Worm (Caenorhabditis elegans): Measurements from ENCODE around the gene Y48B6A.10.

Gene Y48B6A.10

DNA sequence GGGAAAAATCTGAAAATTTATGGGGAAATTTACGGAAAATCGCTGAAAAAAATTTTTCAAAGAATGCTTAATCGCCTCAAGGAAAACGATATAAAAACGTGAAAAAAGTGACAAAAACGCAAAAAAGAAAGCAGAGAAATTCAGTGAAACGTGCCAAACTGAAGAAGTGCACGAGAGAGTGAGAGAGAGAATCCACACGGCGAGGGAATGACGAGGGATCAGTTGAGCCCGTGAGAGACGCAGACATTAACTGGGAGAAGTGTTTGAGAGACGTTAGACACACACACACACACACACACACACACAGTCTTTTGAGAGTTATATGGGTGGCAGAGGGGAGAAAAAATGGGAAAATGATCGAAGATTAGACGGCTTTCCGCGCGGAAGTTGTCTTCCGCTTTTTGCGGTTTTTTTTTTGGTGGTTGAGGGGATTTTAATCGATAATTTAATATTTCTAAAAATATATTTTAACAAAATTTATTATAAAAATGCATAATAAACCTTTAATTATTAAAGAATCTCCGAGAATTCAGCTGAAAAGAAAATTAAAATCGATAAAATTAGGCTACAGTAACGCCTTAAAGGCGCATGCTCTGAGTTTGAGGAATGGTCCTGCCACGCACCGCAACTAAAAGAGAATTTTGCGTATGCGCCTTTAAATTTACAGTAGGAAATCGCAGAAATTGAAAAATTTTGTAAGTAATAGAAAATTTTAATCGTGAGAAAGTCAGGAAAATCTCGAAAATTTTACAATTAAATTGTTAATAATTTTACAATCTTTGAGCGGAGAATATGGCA, 30.4 kb downstream of the Y48B6A.10 start:
- TF ChIP-seq nhr-85 (tag), result peak; percentile 12
- no peak for TF ChIP-seq vab-15 (tag; optimal IDR thresholded peaks at IDR 0.05)
- no peak for TF ChIP-seq sup-37 (GFP tag; optimal IDR thresholded peaks at IDR 0.05)
- TF ChIP-seq xbp-1 (tag; optimal IDR thresholded peaks at IDR 0.05), result peak; percentile 27
- TF ChIP-seq ces-1 (GFP tag; optimal IDR thresholded peaks at IDR 0.05), result no peak
- TF ChIP-seq swsn-7 (tag; optimal IDR thresholded peaks at IDR 0.05), result peak; percentile 56
- TF ChIP-seq nhr-11 (tag; optimal IDR thresholded peaks at IDR 0.05), result no peak
- TF ChIP-seq lsy-2 (tag; optimal IDR thresholded peaks at IDR 0.05), result peak; percentile 56 to 72
- no peak for TF ChIP-seq Y116A8C.19 (tag; optimal IDR thresholded peaks at IDR 0.05; ENCODE audit: borderline replicate concordance)
- no peak for TF ChIP-seq pax-3 (tag; optimal IDR thresholded peaks at IDR 0.05)
- no peak for TF ChIP-seq pag-3 (tag; optimal IDR thresholded peaks at IDR 0.05; ENCODE audit: borderline replicate concordance, insufficient read depth)
- no peak for TF ChIP-seq unc-30 (tag; optimal IDR thresholded peaks at IDR 0.05)
- TF ChIP-seq mef-2 (tag; optimal IDR thresholded peaks at IDR 0.05), result no peak
- TF ChIP-seq irx-1 (tag; optimal IDR thresholded peaks at IDR 0.05), result no peak
- TF ChIP-seq fos-1 (tag; optimal IDR thresholded peaks at IDR 0.05), result peak; percentile 53
- TF ChIP-seq ceh-90 (tag; optimal IDR thresholded peaks at IDR 0.05), result no peak
- TF ChIP-seq fkh-8 (tag; optimal IDR thresholded peaks at IDR 0.05), result peak; percentile 58
- TF ChIP-seq zag-1 (tag; optimal IDR thresholded peaks at IDR 0.05), result no peak
- TF ChIP-seq hlh-4 (tag; optimal IDR thresholded peaks at IDR 0.05), result no peak
- TF ChIP-seq unc-130 (tag; optimal IDR thresholded peaks at IDR 0.05), result no peak
- peak in 1 of 6 experiments; percentile 9 for TF ChIP-seq elt-3 (tag; optimal IDR thresholded peaks at IDR 0.05)
- peak; percentile 68 for TF ChIP-seq nhr-47 (tag; optimal IDR thresholded peaks at IDR 0.05)
- no peak for TF ChIP-seq nhr-76 (tag; optimal IDR thresholded peaks at IDR 0.05)
- no peak for TF ChIP-seq aly-2 (tag; optimal IDR thresholded peaks at IDR 0.05)
- TF ChIP-seq dpl-1 (GFP tag; optimal IDR thresholded peaks at IDR 0.05), result peak; percentile 60 to 69 (median 63)
- peak; percentile 50 for TF ChIP-seq jun-1 (tag; optimal IDR thresholded peaks at IDR 0.05)
- TF ChIP-seq hpl-2 (GFP tag; optimal IDR thresholded peaks at IDR 0.05), result no peak
- peak; percentile 7 for TF ChIP-seq lin-13 (GFP tag; optimal IDR thresholded peaks at IDR 0.05)
- no peak for TF ChIP-seq lin-15B (tag; optimal IDR thresholded peaks at IDR 0.05)
- peak; percentile 33 for TF ChIP-seq unc-86 (tag; optimal IDR thresholded peaks at IDR 0.05)
- TF ChIP-seq nhr-19 (GFP tag; conservative IDR thresholded peaks at IDR 0.05), result peak; percentile 29; the same call in 1 of the 2 replicates
- TF ChIP-seq ceh-63 (GFP tag; optimal IDR thresholded peaks at IDR 0.05), result no peak
- peak; percentile 50 for TF ChIP-seq snpc-4 (tag; optimal IDR thresholded peaks at IDR 0.05)
- no peak for TF ChIP-seq ceh-8 (GFP tag; optimal IDR thresholded peaks at IDR 0.05)
- TF ChIP-seq lin-39 (tag; optimal IDR thresholded peaks at IDR 0.05), result no peak
- peak; percentile 46 for TF ChIP-seq nhr-77 (tag; optimal IDR thresholded peaks at IDR 0.05)
- peak; percentile 77 for TF ChIP-seq mep-1 (tag; optimal IDR thresholded peaks at IDR 0.05)
- TF ChIP-seq efl-3 (GFP tag; optimal IDR thresholded peaks at IDR 0.05), result no peak
- peak; percentile 29 for TF ChIP-seq nhr-237 (tag; optimal IDR thresholded peaks at IDR 0.05)
- peak; percentile 72 for TF ChIP-seq lin-35 (GFP tag; optimal IDR thresholded peaks at IDR 0.05)
- peak; percentile 76 for TF ChIP-seq snu-23 (GFP tag; optimal IDR thresholded peaks at IDR 0.05)
- TF ChIP-seq elt-2 (tag; optimal IDR thresholded peaks at IDR 0.05), result no peak
- TF ChIP-seq alr-1 (tag; optimal IDR thresholded peaks at IDR 0.05; ENCODE audit: borderline replicate concordance), result no peak
- TF ChIP-seq rnt-1 (tag; optimal IDR thresholded peaks at IDR 0.05), result peak; percentile 48
- peak; percentile 20 for TF ChIP-seq C16A3.4 (tag; optimal IDR thresholded peaks at IDR 0.05)
- peak; percentile 53 for TF ChIP-seq tbx-2 (tag; optimal IDR thresholded peaks at IDR 0.05)
- TF ChIP-seq nhr-71 (tag; optimal IDR thresholded peaks at IDR 0.05), result peak; percentile 80
- no peak for TF ChIP-seq pqm-1 (tag; optimal IDR thresholded peaks at IDR 0.05)
- TF ChIP-seq blmp-1 (tag; optimal IDR thresholded peaks at IDR 0.05), result peak; percentile 97
- TF ChIP-seq ztf-4 (tag; optimal IDR thresholded peaks at IDR 0.05), result no peak
- TF ChIP-seq skn-1 (tag; optimal IDR thresholded peaks at IDR 0.05), result peak; percentile 31
- TF ChIP-seq grh-1 (GFP tag; IDR thresholded peaks at IDR 0.05), result no peak
